Fruit fly (Drosophila melanogaster) whole organism, embryonic: Measurements from ENCODE around the gene CG31019.

Experiments used
- CG11398 ChIP-seq: fragments of 200-800 bp; sonication (Bioruptor generic); optimal IDR thresholded peaks from 2 replicates; lab custom pipeline; 2016; ENCODE audit warnings: missing biosample characterization, missing genetic modification characterization
- CG1603 ChIP-seq: fragments of 200-800 bp; sonication (Bioruptor generic); optimal IDR thresholded peaks from 2 replicates; lab custom pipeline; 2019; ENCODE audit warnings: missing biosample characterization, mild to moderate bottlenecking, missing genetic modification characterization, moderate library complexity
- CG17186 ChIP-seq: fragments of 200-800 bp; sonication (Bioruptor generic); optimal IDR thresholded peaks from 3 replicates; lab custom pipeline; 2017; ENCODE audit warnings: missing biosample characterization, missing genetic modification reagents, missing genetic modification characterization
- Hr39 ChIP-seq: fragments of >200 bp; optimal IDR thresholded peaks from 2 replicates; lab custom pipeline; 2017
- abd-A ChIP-seq: fragments of 200-800 bp; sonication (Bioruptor generic); optimal IDR thresholded peaks from 3 replicates; lab custom pipeline; 2019; ENCODE audit warnings: missing biosample characterization, mild to moderate bottlenecking, missing genetic modification characterization, moderate library complexity
- eve ChIP-seq, 2 experiments: fragments of >200 bp; optimal IDR thresholded peaks; 2 replicates each; lab custom pipeline; 2017; ENCODE audit warnings: missing biosample characterization in 2 of 2, missing genetic modification characterization in 2 of 2
- onecut ChIP-seq: fragments of 200-800 bp; sonication (Bioruptor generic); IDR thresholded peaks from 2 replicates; pipeline ENCODE4 v1.3.6; 2022; ENCODE audit warnings: missing biosample characterization, missing genetic modification characterization
- sc ChIP-seq, 3 experiments: fragments of >200 bp in 2 of 3; fragments of 200-800 bp in 1 of 3; sonication (Bioruptor generic) in 1 of 3; optimal IDR thresholded peaks; 2 replicates in 2 of 3; 3 replicates in 1 of 3; lab custom pipeline; 2017; ENCODE audit warnings: mild to moderate bottlenecking in 1 of 3, missing biosample characterization in 1 of 3, missing genetic modification characterization in 1 of 3, missing genetic modification reagents in 1 of 3

DNA sequence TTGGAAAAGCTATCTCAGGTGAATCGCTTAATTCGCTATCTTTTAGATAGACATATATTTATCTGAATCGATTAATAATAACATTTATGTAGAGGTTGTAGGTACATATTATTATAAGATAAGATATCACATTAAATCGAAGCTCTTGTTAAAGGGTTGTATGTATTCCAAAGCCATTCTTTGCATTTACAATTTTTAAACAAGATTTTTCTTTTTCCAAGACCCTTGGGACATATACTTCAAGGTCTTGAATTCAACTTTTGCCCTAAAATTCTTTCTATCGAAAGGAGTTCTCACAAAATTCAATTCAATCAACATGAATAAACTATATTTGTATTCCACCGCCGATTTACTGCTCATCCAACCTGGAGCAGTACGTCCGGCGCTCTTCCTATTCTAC, 52.0 kb downstream of the CG31019 start, which contains the start of gene CG34432:
- TF ChIP-seq CG11398 (GFP tag; lab: Kevin White, UChicago) (no peak), sc (optimal IDR thresholded peaks at IDR 0.05; lab: Kevin White, UChicago) (no peak), sc (GFP tag; optimal IDR thresholded peaks at IDR 0.05; lab: Kevin White, UChicago) (no peak), eve (GFP tag; optimal IDR thresholded peaks at IDR 0.05; lab: Kevin White, UChicago) (no peak), CG1603 (tag; lab: Kevin White, UChicago) (no peak), Hr39 (lab: Kevin White, UChicago) (no peak), onecut (GFP tag; lab: Robert Waterston, UW) (no peak), CG17186 (GFP tag; lab: Kevin White, UChicago) (no peak), abd-A (no peak)
